Fruit fly (Drosophila melanogaster): ENCODE results near the gene Nplp4.

DNA sequence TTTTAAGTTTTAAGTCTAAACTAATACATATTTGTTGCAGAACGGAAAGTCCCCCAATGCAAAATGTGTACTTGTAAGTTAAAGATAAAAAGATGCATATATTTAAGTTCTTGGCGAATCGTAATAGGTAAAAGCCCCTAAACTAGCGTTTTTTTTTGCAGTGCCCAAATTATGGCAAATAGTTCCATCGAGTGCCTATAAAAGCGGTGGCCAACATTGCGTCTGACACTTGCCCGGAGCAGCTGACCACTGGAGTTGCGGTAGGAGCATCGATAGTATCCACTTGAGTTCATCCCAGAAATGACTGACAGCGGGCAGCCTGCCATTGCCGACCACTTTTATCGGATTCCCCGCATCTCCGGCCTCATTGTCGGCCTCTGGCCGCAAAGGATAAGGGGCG lies 46.1 kb downstream of the Nplp4 start, which contains the start of gene Or22c:
- no peak for TF ChIP-seq CG17912 (GFP tag; optimal IDR thresholded peaks at IDR 0.05)
- TF ChIP-seq Doc2 (GFP tag; IDR thresholded peaks at IDR 0.05) = no peak
- no peak for TF ChIP-seq Meics (GFP tag; optimal IDR thresholded peaks at IDR 0.05)
- no peak for TF ChIP-seq CG13894 (tag; optimal IDR thresholded peaks at IDR 0.05)
- TF ChIP-seq crc (GFP tag; optimal IDR thresholded peaks at IDR 0.05) = no peak

Data from whole organism, embryonic.